Worm (Caenorhabditis elegans) whole organism, L1 larva: ENCODE data around the gene Y102A11A.9.
A peak's percentile ranks its signal among the peaks of the same experiment; 100 is the strongest.

ENCODE experiments used
- F16B12.6 ChIP-seq: fragments of 150-350 bp; optimal IDR thresholded peaks from 2 replicates; lab custom pipeline; 2014; ENCODE audit warnings: missing biosample characterization, missing genetic modification characterization
- Y116A8C.19 ChIP-seq: sonication (generic microtip); optimal IDR thresholded peaks from 2 replicates; lab custom pipeline; 2016; ENCODE audit warnings: missing compliant biosample characterization, missing genetic modification characterization, borderline replicate concordance
- aha-1 ChIP-seq: fragments of 150-350 bp; optimal IDR thresholded peaks from 2 replicates; lab custom pipeline; 2014; ENCODE audit warnings: missing biosample characterization, missing genetic modification characterization
- alr-1 ChIP-seq: fragments of 200-800 bp; sonication (Bioruptor generic); optimal IDR thresholded peaks from 2 replicates; lab custom pipeline; 2018; ENCODE audit warnings: borderline replicate concordance, mild to moderate bottlenecking, missing genetic modification characterization, missing compliant biosample characterization
- aly-2 ChIP-seq: fragments of 150-350 bp; optimal IDR thresholded peaks from 2 replicates; lab custom pipeline; 2014; ENCODE audit warnings: missing biosample characterization, missing genetic modification characterization
- ceh-63 ChIP-seq: fragments of 200-800 bp; sonication (Bioruptor generic); optimal IDR thresholded peaks from 2 replicates; lab custom pipeline; 2018; ENCODE audit warnings: mild to moderate bottlenecking, missing genetic modification characterization, missing compliant biosample characterization
- ceh-8 ChIP-seq: fragments of 200-800 bp; sonication (Bioruptor generic); optimal IDR thresholded peaks from 2 replicates; lab custom pipeline; 2018; ENCODE audit warnings: mild to moderate bottlenecking, missing genetic modification characterization, moderate library complexity, missing compliant biosample characterization
- dpl-1 ChIP-seq, 3 experiments: fragments of 150-350 bp in 2 of 3; sonication (generic microtip) in 1 of 3; optimal IDR thresholded peaks; 2 replicates each; lab custom pipeline; 2014 to 2017; ENCODE audit warnings: missing biosample characterization in 3 of 3, missing genetic modification characterization in 3 of 3, missing genetic modification reagents in 3 of 3
- efl-3 ChIP-seq: fragments of 200-800 bp; sonication (Bioruptor generic); optimal IDR thresholded peaks from 2 replicates; lab custom pipeline; 2018; ENCODE audit warnings: mild to moderate bottlenecking, missing genetic modification characterization, missing compliant biosample characterization
- egl-13 ChIP-seq: sonication (generic microtip); optimal IDR thresholded peaks from 2 replicates; lab custom pipeline; 2016; ENCODE audit warnings: missing genotype, missing genetic modification reagents, missing genetic modification characterization, missing compliant biosample characterization
- egl-27 ChIP-seq, 2 experiments: fragments of 150-350 bp in 1 of 2; sonication (generic microtip); optimal IDR thresholded peaks; 3 replicates each; lab custom pipeline; 2017 to 2018; ENCODE audit warnings: missing biosample characterization in 2 of 2, missing genetic modification characterization in 2 of 2, missing genetic modification reagents in 2 of 2
- elt-2 ChIP-seq: sonication (generic microtip); optimal IDR thresholded peaks from 2 replicates; lab custom pipeline; 2016; ENCODE audit warnings: missing genetic modification characterization, mild to moderate bottlenecking, inconsistent platforms, missing compliant biosample characterization, missing genetic modification reagents
- ets-5 ChIP-seq: fragments of 200-800 bp; sonication (Bioruptor generic); IDR thresholded peaks from 2 replicates; pipeline ENCODE4 v1.3.6; 2022; ENCODE audit warnings: missing genetic modification characterization, missing compliant biosample characterization
- fkh-10 ChIP-seq: sonication (generic microtip); optimal IDR thresholded peaks from 2 replicates; lab custom pipeline; 2017; ENCODE audit warnings: missing biosample characterization, missing genetic modification reagents, missing genetic modification characterization
- hpl-2 ChIP-seq: fragments of 150-350 bp; optimal IDR thresholded peaks from 2 replicates; lab custom pipeline; 2014; ENCODE audit warnings: missing biosample characterization, missing genetic modification reagents, missing genetic modification characterization
- isw-1 ChIP-seq: fragments of 200-800 bp; sonication (Bioruptor generic); IDR thresholded peaks from 2 replicates; pipeline ENCODE4 v1.3.6; 2022; ENCODE audit warnings: missing genetic modification characterization, missing compliant biosample characterization
- lin-14 ChIP-seq: fragments of 200-800 bp; sonication (Bioruptor generic); optimal IDR thresholded peaks from 2 replicates; lab custom pipeline; 2018; ENCODE audit warnings: mild to moderate bottlenecking, missing genetic modification characterization, moderate library complexity, missing compliant biosample characterization
- lin-35 ChIP-seq, 2 experiments: fragments of 150-350 bp; optimal IDR thresholded peaks; 2 replicates each; lab custom pipeline; 2014; ENCODE audit warnings: missing biosample characterization in 2 of 2, missing genetic modification characterization in 2 of 2, missing genetic modification reagents in 2 of 2
- lin-39 ChIP-seq: fragments of 150-350 bp; optimal IDR thresholded peaks from 2 replicates; lab custom pipeline; 2014; ENCODE audit warnings: missing biosample characterization, missing genetic modification reagents, missing genetic modification characterization
- lir-3 ChIP-seq: sonication (generic microtip); optimal IDR thresholded peaks from 2 replicates; lab custom pipeline; 2016; ENCODE audit warnings: mild to moderate bottlenecking, missing genetic modification characterization, moderate library complexity, missing compliant biosample characterization; ENCODE audit not compliant: poor library complexity
- mab-9 ChIP-seq: fragments of 200-800 bp; sonication (Bioruptor generic); IDR thresholded peaks from 2 replicates; pipeline ENCODE4 v1.3.6; 2022; ENCODE audit warnings: missing genetic modification reagents, missing genetic modification characterization, missing compliant biosample characterization
- mep-1 ChIP-seq: fragments of 150-350 bp; optimal IDR thresholded peaks from 2 replicates; lab custom pipeline; 2014; ENCODE audit warnings: missing biosample characterization, missing genetic modification characterization
- nhr-11 ChIP-seq: fragments of 150-350 bp; optimal IDR thresholded peaks from 2 replicates; lab custom pipeline; 2014; ENCODE audit warnings: missing biosample characterization, missing genetic modification characterization
- nhr-237 ChIP-seq: fragments of 150-350 bp; optimal IDR thresholded peaks from 2 replicates; lab custom pipeline; 2014; ENCODE audit warnings: missing biosample characterization, missing genetic modification characterization
- nhr-28 ChIP-seq: fragments of 150-350 bp; optimal IDR thresholded peaks from 2 replicates; lab custom pipeline; 2014; ENCODE audit warnings: missing biosample characterization, missing genetic modification characterization
- nhr-47 ChIP-seq: sonication (generic microtip); optimal IDR thresholded peaks from 2 replicates; lab custom pipeline; 2016; ENCODE audit warnings: mild to moderate bottlenecking, missing genetic modification characterization, moderate library complexity, missing compliant biosample characterization
- nhr-76 ChIP-seq: sonication (generic microtip); optimal IDR thresholded peaks from 2 replicates; lab custom pipeline; 2017; ENCODE audit warnings: missing biosample characterization, missing genetic modification characterization
- pqm-1 ChIP-seq: sonication (generic microtip); optimal IDR thresholded peaks from 3 replicates; lab custom pipeline; 2017; ENCODE audit warnings: missing biosample characterization, missing genetic modification characterization
- rnt-1 ChIP-seq: sonication (generic microtip); optimal IDR thresholded peaks from 2 replicates; lab custom pipeline; 2016; ENCODE audit warnings: mild to moderate bottlenecking, missing genetic modification characterization, moderate library complexity, missing compliant biosample characterization
- snpc-4 ChIP-seq: fragments of 150-350 bp; optimal IDR thresholded peaks from 2 replicates; lab custom pipeline; 2014; ENCODE audit warnings: missing biosample characterization, missing genetic modification characterization
- unc-62 ChIP-seq: fragments of 150-350 bp; optimal IDR thresholded peaks from 2 replicates; lab custom pipeline; 2014; ENCODE audit warnings: missing biosample characterization, missing genetic modification reagents, missing genetic modification characterization
- ztf-4 ChIP-seq: fragments of 150-350 bp; optimal IDR thresholded peaks from 2 replicates; lab custom pipeline; 2014; ENCODE audit warnings: missing biosample characterization, missing genetic modification characterization

The Y102A11A.9 gene

DNA sequence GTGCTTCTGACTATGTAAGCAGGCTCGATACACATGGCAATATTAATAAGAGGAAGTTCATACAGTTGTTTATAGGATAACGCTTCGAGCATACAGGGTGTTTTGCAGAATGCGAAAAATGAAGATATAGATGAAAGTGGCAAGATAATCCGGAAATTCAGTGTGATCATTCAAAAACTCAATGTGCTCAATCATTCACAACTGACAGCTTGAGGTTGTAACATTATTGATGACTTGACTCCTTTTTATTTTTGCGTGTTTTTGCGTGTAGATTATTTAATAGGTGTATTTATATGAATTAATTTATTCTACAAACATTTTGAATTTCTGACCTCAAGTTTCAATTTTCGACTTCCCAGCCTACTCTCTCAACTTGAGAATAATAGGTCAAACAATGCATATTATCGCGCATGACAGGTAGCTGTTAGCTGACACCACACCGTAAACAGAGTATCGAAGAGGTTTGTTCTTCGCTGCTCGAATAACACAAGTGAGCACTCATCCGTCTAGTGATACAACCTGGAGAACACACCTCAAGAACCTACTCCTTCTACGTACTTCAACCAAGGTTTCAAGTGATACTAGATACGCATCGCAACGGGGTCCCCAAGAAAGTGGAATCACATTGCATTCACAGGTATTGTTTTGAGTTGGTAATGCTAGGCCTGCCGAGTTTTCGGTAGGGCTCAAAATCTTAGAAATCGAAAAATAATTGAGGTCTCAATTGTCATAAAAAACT, 34.4 kb downstream of the Y102A11A.9 start:
- TF ChIP-seq elt-2 (tag; lab: Kevin White, UChicago), result no peak
- TF ChIP-seq rnt-1 (tag; lab: Kevin White, UChicago), result no peak
- TF ChIP-seq egl-13 (tag; lab: Kevin White, UChicago), result no peak
- no peak for TF ChIP-seq ceh-8 (GFP tag; lab: Kevin White, UChicago)
- no peak for TF ChIP-seq mep-1 (tag; lab: Kevin White, UChicago)
- no peak for TF ChIP-seq alr-1 (tag; lab: Kevin White, UChicago)

DNA sequence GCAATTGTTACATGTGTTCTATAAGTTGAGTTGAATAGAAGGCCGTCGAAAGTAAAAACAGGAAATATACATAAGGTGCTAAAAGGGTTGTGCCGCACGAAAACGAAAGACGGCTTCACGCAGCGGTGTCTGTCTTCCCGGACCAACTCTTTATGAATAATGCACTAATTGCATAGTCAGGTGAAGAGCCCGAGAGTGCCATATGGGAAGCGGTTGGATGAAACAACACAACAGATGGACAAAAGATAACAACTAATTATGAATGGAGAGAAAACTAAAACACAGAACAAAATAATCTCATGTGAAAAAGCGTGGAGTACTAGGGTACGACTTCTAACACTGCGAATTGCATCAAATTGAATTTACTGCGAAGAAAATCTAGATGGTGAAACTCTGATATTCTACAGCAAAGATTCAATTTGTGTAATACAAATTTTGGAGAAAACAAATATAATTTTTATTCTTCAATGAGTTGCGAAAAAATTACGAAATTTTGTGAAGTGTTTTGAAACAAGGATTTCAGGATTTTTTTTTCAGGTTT, 36.0 kb downstream of the Y102A11A.9 start:
- TF ChIP-seq lir-3 (tag; lab: Kevin White, UChicago) (no peak), hpl-2 (no peak), aha-1 (tag; lab: Kevin White, UChicago) (no peak), unc-62 (GFP tag; lab: Kevin White, UChicago) (no peak), efl-3 (GFP tag; lab: Kevin White, UChicago) (no peak), aly-2 (tag; lab: Kevin White, UChicago) (no peak), fkh-10 (peak; percentile 43), lin-39 (tag; lab: Kevin White, UChicago) (no peak), ets-5 (GFP tag; lab: Robert Waterston, UW) (no peak), nhr-28 (tag; lab: Kevin White, UChicago) (no peak), ceh-63 (no peak), Y116A8C.19 (tag; lab: Kevin White, UChicago) (no peak), egl-27 (tag; optimal IDR thresholded peaks at IDR 0.05; lab: Kevin White, UChicago) (no peak), nhr-47 (no peak), lin-14 (peak; percentile 12), lin-35 (GFP tag; optimal IDR thresholded peaks at IDR 0.05; lab: Kevin White, UChicago) (no peak), ceh-8 (GFP tag; lab: Kevin White, UChicago) (peak; percentile 21), nhr-11 (tag; lab: Kevin White, UChicago) (no peak)

DNA sequence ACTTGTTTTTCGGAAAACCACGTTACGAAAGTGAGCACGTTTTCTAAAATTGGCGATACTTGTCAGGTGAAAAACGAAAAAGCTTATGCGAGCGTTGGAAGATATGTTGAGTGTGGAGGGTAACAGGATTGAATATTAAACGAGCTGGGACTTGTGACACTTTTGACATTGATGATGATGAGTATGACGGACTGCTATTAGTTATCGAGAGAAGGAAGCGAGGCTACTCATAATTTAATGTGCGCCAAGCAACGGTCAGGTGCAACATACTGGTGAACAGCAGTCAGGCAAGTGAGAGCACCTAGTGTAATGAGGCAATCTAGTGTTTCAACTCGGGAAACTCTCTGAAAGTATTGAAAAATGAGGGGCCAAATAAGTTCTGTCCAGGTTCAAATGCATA, 37.3 kb downstream of the Y102A11A.9 start:
- TF ChIP-seq ceh-63 (peak; percentile 42), nhr-237 (no peak), nhr-76 (tag; lab: Kevin White, UChicago) (no peak)

DNA sequence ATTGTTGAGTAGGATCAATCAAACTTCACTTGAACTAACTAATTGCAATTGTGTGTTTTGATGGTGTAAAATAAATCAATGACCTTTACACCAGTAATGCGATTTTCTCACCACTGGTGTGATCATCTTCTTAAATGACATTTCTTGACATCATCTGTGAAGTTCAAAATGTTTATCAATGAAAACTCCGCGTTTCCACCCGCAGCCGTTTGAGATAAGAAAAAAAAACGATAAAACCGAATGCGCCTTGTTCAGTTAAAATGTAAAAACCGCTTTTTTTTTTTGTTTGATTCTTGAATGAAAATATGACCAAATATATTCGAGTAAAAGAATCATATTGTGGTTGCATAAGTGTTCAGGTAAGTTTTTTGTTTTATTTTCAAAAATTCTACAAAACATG, 38.7 kb downstream of the Y102A11A.9 start, which contains the start of gene Y102A11A.1:
Gene Y102A11A.1, plus strand, starts transcription at position 223 of the 400 bp plus-strand sequence.
- TF ChIP-seq ztf-4, result no peak
- TF ChIP-seq elt-2 (tag; lab: Kevin White, UChicago), result peak; percentile 48
- TF ChIP-seq isw-1, result no peak
- TF ChIP-seq dpl-1 (GFP tag; optimal IDR thresholded peaks at IDR 0.05; lab: Kevin White, UChicago), result no peak
- no peak for TF ChIP-seq F16B12.6 (tag; lab: Kevin White, UChicago)
- TF ChIP-seq pqm-1, result no peak
- TF ChIP-seq snpc-4 (tag; lab: Kevin White, UChicago), result no peak
- TF ChIP-seq, all 84 proteins: peak for 1

DNA sequence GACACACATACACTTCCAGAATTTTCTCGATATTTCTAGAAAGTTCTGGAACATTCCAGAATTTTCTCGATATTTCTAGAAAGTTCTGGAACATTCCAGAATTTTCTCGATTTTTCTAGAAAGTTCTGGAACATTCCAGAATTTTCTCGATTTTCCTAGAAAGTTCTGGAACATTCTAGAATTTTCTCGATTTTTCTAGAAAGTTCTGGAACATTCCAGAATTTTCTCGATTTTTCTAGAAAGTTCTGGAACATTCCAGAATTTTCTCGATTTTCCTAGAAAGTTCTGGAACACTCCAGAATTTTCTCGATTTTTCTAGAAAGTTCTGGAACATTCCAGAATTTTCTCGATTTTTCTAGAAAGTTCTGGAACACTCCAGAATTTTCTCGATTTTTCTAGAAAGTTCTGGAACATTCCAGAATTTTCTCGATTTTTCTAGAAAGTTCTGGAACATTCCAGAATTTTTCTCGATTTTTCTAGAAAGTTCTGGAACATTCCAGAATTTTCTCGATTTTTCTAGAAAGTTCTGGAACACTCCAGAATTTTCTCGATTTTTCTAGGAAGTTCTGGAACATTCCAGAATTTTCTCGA, 45.0 kb downstream of the Y102A11A.9 start:
- peak; percentile 57; the same call in 1 of the 2 replicates for TF ChIP-seq mab-9 (GFP tag; lab: Robert Waterston, UW)
- TF ChIP-seq, all 84 proteins: peak for 1; not testable (repeated sequence) for 83
